Worm (Caenorhabditis elegans) whole organism, dauer: ENCODE measurements around the gene C05C8.8.

ENCODE experiments used
- unc-62 ChIP-seq: sonication (generic microtip); optimal IDR thresholded peaks from 2 replicates; lab custom pipeline; 2017; ENCODE audit warnings: missing biosample characterization, missing genetic modification reagents, missing genetic modification characterization

Gene C05C8.8

DNA sequence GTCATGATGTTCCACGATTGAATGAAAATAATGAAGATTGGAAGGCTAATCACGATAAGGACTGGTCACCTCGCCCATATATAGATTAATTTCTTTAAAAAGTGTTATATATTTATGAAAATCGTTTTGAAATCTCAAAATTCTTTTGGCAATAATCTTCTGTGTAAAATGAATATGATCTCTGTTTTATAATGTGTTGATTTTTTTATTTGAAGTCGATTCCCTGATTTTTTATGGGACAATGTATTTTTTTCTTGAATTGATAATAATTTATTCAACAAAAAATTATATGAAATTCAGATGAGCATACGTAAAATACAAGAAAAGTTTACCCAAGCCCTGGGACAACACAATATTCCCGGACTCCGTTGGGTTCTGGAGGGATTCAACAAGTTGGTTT, 15.5 kb downstream of the C05C8.8 start, which contains the start of gene C05C8.1:
Gene C05C8.1 (plus strand): TSS at position 301 of the 400 bp plus-strand sequence.
- no peak for TF ChIP-seq unc-62 (GFP tag; lab: Kevin White, UChicago)

ce11 chrV:7237133-7237532, 17.9 kb downstream of the C05C8.8 start, which contains the start of gene hyls-1:
Gene hyls-1, plus strand, starts transcription at chrV:7237381.
- no peak for TF ChIP-seq unc-62 (GFP tag; lab: Kevin White, UChicago)

DNA sequence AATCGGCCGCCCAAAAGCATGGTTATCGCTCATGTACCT, 18.1 kb downstream of the C05C8.8 start, which contains the start of gene hpo-9:
Gene hpo-9 (minus strand): TSS at position 37 of the 39 bp plus-strand sequence.
- no peak for TF ChIP-seq unc-62 (GFP tag; lab: Kevin White, UChicago)

ce11 chrV:7236694-7237093, 18.3 kb downstream of the C05C8.8 start:
- TF ChIP-seq unc-62 (GFP tag; lab: Kevin White, UChicago), result no peak

- no peak for TF ChIP-seq unc-62 (GFP tag; lab: Kevin White, UChicago)
Measured at ce11 chrV:7234726-7235125, 20.3 kb downstream of the C05C8.8 start, which contains the start of gene C05C8.5. Gene C05C8.5, minus strand, starts transcription at chrV:7234826.

- TF ChIP-seq unc-62 (GFP tag; lab: Kevin White, UChicago), result no peak
Measured at ce11 chrV:7231524-7231923, 23.5 kb downstream of the C05C8.8 start.

ce11 chrV:7230847-7231246, 24.1 kb downstream of the C05C8.8 start, which contains the start of the genes gei-6 and krr-1:
Gene gei-6, minus strand, starts transcription at chrV:7230848.
Gene krr-1, plus strand, starts transcription at chrV:7231190.
- no peak for TF ChIP-seq unc-62 (GFP tag; lab: Kevin White, UChicago)

ce11 chrV:7225894-7226293, 29.1 kb downstream of the C05C8.8 start:
- no peak for TF ChIP-seq unc-62 (GFP tag; lab: Kevin White, UChicago)

- no peak for TF ChIP-seq unc-62 (GFP tag; lab: Kevin White, UChicago)
Measured at ce11 chrV:7224947-7225346, 30.0 kb downstream of the C05C8.8 start, which contains the start of gene fkb-3. Gene fkb-3, plus strand, starts transcription at chrV:7225223.

DNA sequence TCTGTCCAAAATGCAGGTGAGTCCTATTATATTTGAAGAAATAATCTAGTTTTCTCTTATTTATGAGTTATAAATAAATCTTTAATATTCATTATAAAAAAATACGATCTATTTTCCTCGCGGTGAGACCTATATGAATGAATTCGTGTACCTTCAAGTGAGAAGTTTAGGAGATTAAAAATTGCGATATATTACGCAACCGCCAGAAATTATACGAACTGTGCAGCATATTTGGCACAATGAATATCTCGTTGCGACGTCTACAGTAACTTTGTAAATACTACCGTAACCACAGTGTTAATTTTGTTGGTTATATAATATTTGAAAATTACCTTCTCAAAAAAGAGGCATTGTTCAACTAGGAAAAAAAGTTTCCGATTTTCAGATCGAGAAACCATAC, 30.6 kb downstream of the C05C8.8 start:
- TF ChIP-seq unc-62 (GFP tag; lab: Kevin White, UChicago), result no peak

ce11 chrV:7223941-7224340, 31.1 kb downstream of the C05C8.8 start, which contains the start of gene C13F10.1:
Gene C13F10.1, plus strand, starts transcription at chrV:7224078.
- TF ChIP-seq unc-62 (GFP tag; lab: Kevin White, UChicago), result no peak

- TF ChIP-seq unc-62 (GFP tag; lab: Kevin White, UChicago), result no peak
Measured at ce11 chrV:7223152-7223551, 31.8 kb downstream of the C05C8.8 start, which contains the start of gene C13F10.7. Gene C13F10.7, minus strand, starts transcription at chrV:7223252.

ce11 chrV:7220973-7221519, 33.9 kb downstream of the C05C8.8 start, which contains the start of the genes C13F10.8, C13F10.6 and kxd-1:
Gene C13F10.8, minus strand, starts transcription at chrV:7221023.
Gene C13F10.6, minus strand, starts transcription at chrV:7221039.
Gene kxd-1, plus strand, starts transcription at chrV:7221469.
- TF ChIP-seq unc-62 (GFP tag; lab: Kevin White, UChicago), result no peak

- no peak for TF ChIP-seq unc-62 (GFP tag; lab: Kevin White, UChicago)
Measured at ce11 chrV:7218988-7219387, 36.0 kb downstream of the C05C8.8 start, which contains the start of gene C13F10.5. Gene C13F10.5, minus strand, starts transcription at chrV:7219088.

ce11 chrV:7216016-7216415, 39.0 kb downstream of the C05C8.8 start:
- TF ChIP-seq unc-62 (GFP tag; lab: Kevin White, UChicago), result no peak

- TF ChIP-seq unc-62 (GFP tag; lab: Kevin White, UChicago), result no peak
Measured at ce11 chrV:7214802-7215201, 40.2 kb downstream of the C05C8.8 start, which contains the start of gene soap-1. Gene soap-1, minus strand, starts transcription at chrV:7214902.

DNA sequence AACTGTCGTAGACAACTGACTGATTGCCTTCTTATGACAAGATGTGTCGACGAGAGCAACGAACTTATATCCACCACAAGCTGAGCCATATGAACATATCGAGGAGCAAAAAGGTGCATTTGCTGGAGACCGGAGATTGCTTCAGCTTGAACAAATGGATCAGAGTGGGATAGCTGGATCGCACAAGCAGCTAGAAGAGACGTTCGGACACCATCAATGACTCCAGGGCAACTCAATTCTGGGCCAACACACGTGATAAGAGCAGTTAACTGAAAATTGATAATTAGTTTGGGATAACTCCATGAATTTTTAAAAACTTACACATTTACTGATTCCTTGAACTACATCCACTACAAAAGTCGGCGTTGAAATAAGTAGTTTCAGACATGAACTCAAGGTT, 46.0 kb downstream of the C05C8.8 start:
- no peak for TF ChIP-seq unc-62 (GFP tag; lab: Kevin White, UChicago)
